Worm (Caenorhabditis elegans) whole organism, L3 larva: ENCODE results near the gene nex-2.
A peak's percentile ranks its signal among the peaks of the same experiment; 100 is the strongest.

ENCODE experiments used
- ZK546.5 ChIP-seq: sonication (generic microtip); optimal IDR thresholded peaks from 2 replicates; lab custom pipeline; 2017; ENCODE audit warnings: missing biosample characterization, missing genetic modification characterization
- aly-2 ChIP-seq: fragments of 150-350 bp; optimal IDR thresholded peaks from 2 replicates; lab custom pipeline; 2014; ENCODE audit warnings: missing biosample characterization, missing genetic modification characterization
- ceh-28 ChIP-seq: fragments of 150-350 bp; optimal IDR thresholded peaks from 2 replicates; lab custom pipeline; 2014; ENCODE audit warnings: missing biosample characterization, missing genetic modification reagents, missing genetic modification characterization
- ceh-9 ChIP-seq: sonication (generic microtip); optimal IDR thresholded peaks from 2 replicates; lab custom pipeline; 2018; ENCODE audit warnings: missing biosample characterization, missing genetic modification characterization
- daf-12 ChIP-seq: fragments of 150-350 bp; optimal IDR thresholded peaks from 2 replicates; lab custom pipeline; 2014; ENCODE audit warnings: missing biosample characterization, missing genetic modification reagents, missing genetic modification characterization
- egl-27 ChIP-seq: sonication (generic microtip); optimal IDR thresholded peaks from 4 replicates; lab custom pipeline; 2017; ENCODE audit warnings: missing biosample characterization, missing genetic modification reagents, missing genetic modification characterization
- egl-5 ChIP-seq: fragments of 150-350 bp; optimal IDR thresholded peaks from 2 replicates; lab custom pipeline; 2017; ENCODE audit warnings: missing biosample characterization, missing genetic modification reagents, missing genetic modification characterization, inconsistent platforms
- elt-1 ChIP-seq: fragments of 150-350 bp; optimal IDR thresholded peaks from 2 replicates; lab custom pipeline; 2014; ENCODE audit warnings: missing biosample characterization, missing genetic modification characterization
- elt-3 ChIP-seq, 3 experiments: fragments of 150-350 bp in 1 of 3; sonication (generic microtip) in 2 of 3; optimal IDR thresholded peaks; 2 replicates in 2 of 3; 4 replicates in 1 of 3; lab custom pipeline; 2014 to 2017; ENCODE audit warnings: missing biosample characterization in 3 of 3, missing genetic modification characterization in 3 of 3
- eor-1 ChIP-seq, 2 experiments: fragments of 150-350 bp; optimal IDR thresholded peaks; 2 replicates each; lab custom pipeline; 2014 to 2018; ENCODE audit warnings: missing biosample characterization in 2 of 2, missing genetic modification characterization in 2 of 2
- fkh-10 ChIP-seq: sonication (generic microtip); optimal IDR thresholded peaks from 2 replicates; lab custom pipeline; 2017; ENCODE audit warnings: missing biosample characterization, missing genetic modification reagents, missing genetic modification characterization
- fkh-2 ChIP-seq: fragments of 150-350 bp; optimal IDR thresholded peaks from 2 replicates; lab custom pipeline; 2014; ENCODE audit warnings: missing biosample characterization, missing genetic modification reagents, missing genetic modification characterization
- fos-1 ChIP-seq: fragments of 150-350 bp; optimal IDR thresholded peaks from 2 replicates; lab custom pipeline; 2014; ENCODE audit warnings: missing biosample characterization, missing genetic modification characterization
- hmg-11 ChIP-seq: sonication (generic microtip); optimal IDR thresholded peaks from 2 replicates; lab custom pipeline; 2016; ENCODE audit warnings: missing genetic modification characterization, missing compliant biosample characterization
- jun-1 ChIP-seq: fragments of 150-350 bp; optimal IDR thresholded peaks from 2 replicates; lab custom pipeline; 2014; ENCODE audit warnings: missing biosample characterization, missing genetic modification reagents, missing genetic modification characterization
- lin-15B ChIP-seq: fragments of 150-350 bp; optimal IDR thresholded peaks from 2 replicates; lab custom pipeline; 2014; ENCODE audit warnings: missing biosample characterization, missing genetic modification characterization
- lin-39 ChIP-seq: fragments of 150-350 bp; optimal IDR thresholded peaks from 2 replicates; lab custom pipeline; 2018; ENCODE audit warnings: missing biosample characterization, missing genetic modification reagents, missing genetic modification characterization
- lsy-12 ChIP-seq: sonication (generic microtip); optimal IDR thresholded peaks from 2 replicates; lab custom pipeline; 2016; ENCODE audit warnings: mild to moderate bottlenecking, missing genetic modification characterization, missing compliant biosample characterization
- mdl-1 ChIP-seq: fragments of 150-350 bp; optimal IDR thresholded peaks from 2 replicates; lab custom pipeline; 2014; ENCODE audit warnings: missing biosample characterization, missing genetic modification characterization
- mml-1 ChIP-seq: fragments of 150-350 bp; sonication (generic microtip); optimal IDR thresholded peaks from 3 replicates; lab custom pipeline; 2014; ENCODE audit warnings: missing biosample characterization, missing genetic modification characterization
- nfya-1 ChIP-seq: sonication (generic microtip); optimal IDR thresholded peaks from 2 replicates; lab custom pipeline; 2017; ENCODE audit warnings: missing genetic modification characterization, mild to moderate bottlenecking, missing compliant biosample characterization, antibody characterized with exemption, moderate library complexity; ENCODE audit not compliant: insufficient read depth
- nhr-12 ChIP-seq: fragments of 150-350 bp; optimal IDR thresholded peaks from 2 replicates; lab custom pipeline; 2014; ENCODE audit warnings: missing biosample characterization, missing genetic modification characterization
- nhr-23 ChIP-seq: fragments of 150-350 bp; optimal IDR thresholded peaks from 2 replicates; lab custom pipeline; 2014; ENCODE audit warnings: missing biosample characterization, missing genetic modification reagents, missing genetic modification characterization
- nhr-237 ChIP-seq: fragments of 150-350 bp; optimal IDR thresholded peaks from 2 replicates; lab custom pipeline; 2014; ENCODE audit warnings: missing biosample characterization, missing genetic modification characterization
- nhr-25 ChIP-seq: sonication (generic microtip); optimal IDR thresholded peaks from 2 replicates; lab custom pipeline; 2017; ENCODE audit warnings: missing biosample characterization, missing genetic modification characterization
- nhr-43 ChIP-seq: sonication (generic microtip); optimal IDR thresholded peaks from 2 replicates; lab custom pipeline; 2016; ENCODE audit warnings: mild to moderate bottlenecking, missing genetic modification characterization, missing compliant biosample characterization; ENCODE audit not compliant: poor library complexity, severe bottlenecking
- nhr-67 ChIP-seq: fragments of 150-350 bp; optimal IDR thresholded peaks from 2 replicates; lab custom pipeline; 2014; ENCODE audit warnings: missing biosample characterization, missing genetic modification characterization
- pha-4 ChIP-seq: fragments of 150-350 bp; optimal IDR thresholded peaks from 2 replicates; lab custom pipeline; 2014; ENCODE audit warnings: missing biosample characterization, missing genetic modification reagents, missing genetic modification characterization
- pqm-1 ChIP-seq: fragments of 150-350 bp; optimal IDR thresholded peaks from 2 replicates; lab custom pipeline; 2017; ENCODE audit warnings: missing biosample characterization, missing genetic modification characterization, inconsistent platforms
- sea-2 ChIP-seq: fragments of 150-350 bp; sonication (generic microtip); optimal IDR thresholded peaks from 4 replicates; lab custom pipeline; 2014; ENCODE audit warnings: missing biosample characterization, missing genetic modification reagents, missing genetic modification characterization
- skn-1 ChIP-seq: fragments of 150-350 bp; optimal IDR thresholded peaks from 2 replicates; lab custom pipeline; 2014; ENCODE audit warnings: missing biosample characterization, missing genetic modification characterization
- snpc-4 ChIP-seq: fragments of 150-350 bp; optimal IDR thresholded peaks from 2 replicates; lab custom pipeline; 2014; ENCODE audit warnings: missing biosample characterization, missing genetic modification characterization
- tbx-2 ChIP-seq: sonication (generic microtip); optimal IDR thresholded peaks from 2 replicates; lab custom pipeline; 2016; ENCODE audit warnings: mild to moderate bottlenecking, missing genetic modification characterization, missing compliant biosample characterization
- unc-39 ChIP-seq: sonication (generic microtip); optimal IDR thresholded peaks from 4 replicates; lab custom pipeline; 2017; ENCODE audit warnings: missing biosample characterization, missing genetic modification characterization
- unc-62 ChIP-seq: fragments of 150-350 bp; sonication (generic microtip); optimal IDR thresholded peaks from 4 replicates; lab custom pipeline; 2014; ENCODE audit warnings: missing biosample characterization, missing genetic modification reagents, missing genetic modification characterization

The nex-2 gene

DNA sequence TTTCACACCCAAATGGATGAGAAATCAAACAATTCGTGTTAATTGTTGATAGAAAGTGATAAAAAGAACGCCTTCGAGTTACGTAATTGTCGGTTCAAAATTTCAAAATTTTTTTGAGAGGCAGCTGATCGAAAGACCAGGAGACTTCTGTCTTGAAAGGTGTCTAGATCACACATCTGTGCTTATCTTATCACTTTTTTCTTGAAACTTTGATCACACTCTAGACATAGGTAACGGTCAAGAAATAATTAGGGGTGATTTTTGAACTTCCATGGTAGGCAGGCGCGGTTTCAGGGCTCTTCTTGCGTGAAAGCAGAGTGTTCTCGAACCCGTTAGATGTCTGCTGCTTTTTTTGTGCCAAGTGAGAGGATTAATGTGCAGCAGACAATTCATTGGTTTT, 36.9 kb downstream of the nex-2 start:
- TF ChIP-seq ceh-28 (no peak), elt-3 (tag; optimal IDR thresholded peaks at IDR 0.05; lab: Kevin White, UChicago) (peak in 1 of 3 experiments; percentile 56)

DNA sequence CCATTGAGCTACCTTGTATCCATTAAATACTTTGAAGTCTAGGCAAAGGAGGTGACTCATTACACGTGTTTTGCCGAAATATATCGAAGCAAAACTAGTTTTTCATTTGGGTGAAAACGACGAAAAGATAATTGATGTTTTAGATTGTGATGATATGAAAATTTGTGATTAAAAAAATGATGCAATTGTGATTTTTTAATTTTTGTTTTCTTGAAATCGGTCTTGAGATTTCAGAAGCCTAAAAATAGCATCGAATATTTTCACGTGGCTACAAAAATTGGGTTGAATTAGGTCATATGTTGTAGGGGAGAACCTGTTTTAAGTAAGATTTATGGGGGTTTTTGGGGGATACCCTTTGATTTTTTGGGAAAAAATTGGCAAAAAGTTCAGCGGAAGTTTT, 39.7 kb downstream of the nex-2 start:
- TF ChIP-seq nhr-43 (tag; lab: Kevin White, UChicago) (peak; percentile 63), unc-62 (GFP tag; lab: Kevin White, UChicago) (no peak), egl-5 (no peak), mml-1 (tag; lab: Kevin White, UChicago) (no peak), eor-1 (tag; optimal IDR thresholded peaks at IDR 0.05; lab: Kevin White, UChicago) (no peak), nhr-23 (tag; lab: Kevin White, UChicago) (peak; percentile 47)

DNA sequence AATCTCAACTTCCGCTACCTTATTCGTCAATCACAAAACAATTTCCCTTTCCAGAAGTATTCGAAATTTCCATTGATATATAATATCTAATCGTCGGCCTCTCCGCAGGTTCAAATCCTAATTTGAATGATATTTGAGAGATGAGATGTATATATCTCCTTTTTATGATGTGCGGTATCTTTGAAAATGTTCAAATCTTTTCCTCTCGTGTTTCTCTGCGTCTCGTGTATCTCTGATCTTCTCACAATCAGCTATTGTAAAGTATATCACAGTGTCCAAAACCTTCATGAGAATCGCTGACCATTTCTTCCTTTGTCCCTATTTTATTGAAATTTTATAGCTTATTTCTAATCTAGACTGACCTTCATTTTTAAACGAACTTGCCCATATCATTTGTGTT, 40.4 kb downstream of the nex-2 start:
- TF ChIP-seq nhr-43 (tag; lab: Kevin White, UChicago) (peak; percentile 24), fkh-2 (tag; lab: Kevin White, UChicago) (no peak), unc-62 (GFP tag; lab: Kevin White, UChicago) (no peak), nfya-1 (tag; lab: Kevin White, UChicago) (no peak), snpc-4 (no peak)

DNA sequence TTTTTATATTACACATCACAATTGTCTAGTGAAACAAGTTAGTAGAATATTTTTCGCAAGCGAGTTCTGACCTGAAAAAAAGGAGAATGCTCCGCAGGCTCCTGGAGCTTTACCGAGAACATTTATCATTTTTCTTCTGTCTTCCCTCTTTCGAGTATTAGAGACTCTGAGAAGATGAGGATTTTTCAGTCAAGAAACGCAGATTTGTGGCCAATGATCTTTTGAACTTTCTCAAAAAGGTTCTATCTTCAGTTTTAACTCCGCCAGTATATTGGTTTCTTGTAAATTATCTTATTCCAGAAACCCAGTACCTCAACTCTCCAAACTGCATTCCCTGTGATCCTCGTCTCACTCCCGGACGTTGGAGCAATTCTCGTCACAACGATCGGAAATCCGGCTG, 44.6 kb downstream of the nex-2 start, which contains the start of gene K10G9.2:
K10G9.2 (plus strand) TSS at position 301 of the 400 bp plus-strand sequence.
- TF ChIP-seq sea-2 (no peak), nhr-25 (no peak), egl-27 (tag; lab: Kevin White, UChicago) (no peak), lsy-12 (tag; lab: Kevin White, UChicago) (no peak), daf-12 (tag; lab: Kevin White, UChicago) (no peak), jun-1 (tag; lab: Kevin White, UChicago) (no peak), ceh-9 (tag; lab: Kevin White, UChicago) (no peak), nhr-237 (tag; lab: Kevin White, UChicago) (no peak), skn-1 (no peak), pha-4 (tag; lab: Kevin White, UChicago) (no peak), tbx-2 (tag; lab: Kevin White, UChicago) (no peak)

DNA sequence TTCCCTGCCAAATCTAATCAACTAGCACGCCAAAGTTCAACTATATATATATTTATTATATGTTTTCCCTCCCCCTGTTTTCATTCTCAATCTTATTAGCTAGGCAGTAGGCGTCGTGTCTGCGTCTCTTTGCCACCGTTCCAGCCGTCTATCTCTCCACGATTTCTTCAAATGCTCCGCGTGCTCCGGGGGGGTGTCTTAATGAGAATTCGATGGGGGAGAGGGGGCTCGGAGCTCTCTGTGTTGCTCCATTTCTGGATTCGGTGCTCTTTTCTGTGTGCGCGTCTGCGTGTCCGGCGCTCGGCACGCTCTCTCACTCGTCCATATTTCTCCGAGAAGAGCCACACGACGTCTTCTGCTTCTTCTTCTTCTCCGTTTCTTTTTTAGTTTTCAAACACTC, 46.0 kb downstream of the nex-2 start:
- TF ChIP-seq snpc-4 (peak; percentile 11), aly-2 (tag; lab: Kevin White, UChicago) (no peak), sea-2 (peak; percentile 8), unc-62 (GFP tag; lab: Kevin White, UChicago) (no peak), unc-39 (tag; lab: Kevin White, UChicago) (no peak), ZK546.5 (tag; lab: Kevin White, UChicago) (no peak), eor-1 (tag; optimal IDR thresholded peaks at IDR 0.05; lab: Kevin White, UChicago) (no peak), mml-1 (tag; lab: Kevin White, UChicago) (no peak), mdl-1 (tag; lab: Kevin White, UChicago) (peak; percentile 12), elt-1 (tag; lab: Kevin White, UChicago) (peak; percentile 13), tbx-2 (tag; lab: Kevin White, UChicago) (peak; percentile 8), hmg-11 (tag; lab: Kevin White, UChicago) (peak; percentile 73), nhr-67 (tag; lab: Kevin White, UChicago) (no peak), lin-15B (tag; lab: Kevin White, UChicago) (peak; percentile 52), ceh-28 (peak; percentile 31), fos-1 (tag; lab: Kevin White, UChicago) (no peak), fkh-10 (GFP tag; lab: Kevin White, UChicago) (peak; percentile 87), lin-39 (tag; lab: Kevin White, UChicago) (peak; percentile 94), pqm-1 (tag; lab: Kevin White, UChicago) (no peak), nhr-12 (tag; lab: Kevin White, UChicago) (no peak), elt-3 (tag; optimal IDR thresholded peaks at IDR 0.05; lab: Kevin White, UChicago) (no peak), jun-1 (tag; lab: Kevin White, UChicago) (no peak), skn-1 (no peak), nhr-25 (no peak), nfya-1 (tag; lab: Kevin White, UChicago) (peak; percentile 74)
- TF ChIP-seq, all 47 proteins: peak for 11
